Fruit fly (Drosophila melanogaster) whole organism, larva: Measurements from ENCODE around the gene CG43093.
A peak's percentile ranks its signal among the peaks of the same experiment; 100 is the strongest.

Experiments
- noc ChIP-seq: fragments of 200-800 bp; sonication (Bioruptor generic); optimal IDR thresholded peaks from 3 replicates; lab custom pipeline; 2019; ENCODE audit warnings: missing biosample characterization, mild to moderate bottlenecking, missing genetic modification characterization, moderate library complexity

Gene CG43093

DNA sequence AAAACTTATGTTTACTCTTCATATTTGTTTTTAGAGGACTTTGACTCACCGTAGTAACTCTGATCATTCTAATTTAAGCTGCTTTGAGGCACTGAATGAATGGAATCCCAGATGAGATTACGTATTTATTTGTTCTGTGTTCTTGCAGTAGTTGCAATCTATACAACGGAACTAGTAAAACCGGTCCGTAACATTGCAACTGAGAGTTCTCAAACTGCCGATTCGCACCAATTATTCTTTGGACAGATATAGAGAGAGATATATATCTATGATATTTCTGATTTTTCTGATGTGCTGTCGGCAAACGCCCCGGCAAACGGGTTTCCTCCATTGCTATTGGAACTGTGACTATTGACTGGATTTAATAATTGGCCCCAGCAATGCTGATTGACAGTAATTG, 2.5 kb downstream of the CG43093 start, which contains the start of gene CG13841:
TSS of gene CG13841 (minus strand) at position 101 of the 400 bp plus-strand sequence.
- TF ChIP-seq noc (tag; lab: Kevin White, UChicago), result no peak

DNA sequence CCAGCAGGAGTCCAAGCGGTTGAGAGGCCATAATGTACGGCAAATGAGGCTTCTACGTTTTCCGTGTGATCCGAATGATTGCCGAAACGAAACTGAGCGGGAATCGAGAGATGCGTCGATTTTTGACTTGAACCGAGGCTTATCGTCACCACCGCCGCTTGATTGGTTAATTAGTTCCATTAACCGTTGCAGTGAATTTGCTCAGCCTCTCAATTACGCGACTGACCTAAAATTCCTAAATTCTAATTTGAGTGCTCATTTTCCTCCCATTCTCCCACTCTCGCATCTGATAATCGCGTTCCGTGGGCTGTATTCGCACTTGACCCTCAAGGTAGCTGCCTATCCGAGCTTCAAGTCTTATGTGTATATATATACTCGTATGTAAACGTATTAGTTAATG, 4.0 kb downstream of the CG43093 start, which contains the start of gene Nepl15:
TSS of gene Nepl15 (minus strand) at position 101 of the 400 bp plus-strand sequence.
- TF ChIP-seq noc (tag; lab: Kevin White, UChicago), result no peak

DNA sequence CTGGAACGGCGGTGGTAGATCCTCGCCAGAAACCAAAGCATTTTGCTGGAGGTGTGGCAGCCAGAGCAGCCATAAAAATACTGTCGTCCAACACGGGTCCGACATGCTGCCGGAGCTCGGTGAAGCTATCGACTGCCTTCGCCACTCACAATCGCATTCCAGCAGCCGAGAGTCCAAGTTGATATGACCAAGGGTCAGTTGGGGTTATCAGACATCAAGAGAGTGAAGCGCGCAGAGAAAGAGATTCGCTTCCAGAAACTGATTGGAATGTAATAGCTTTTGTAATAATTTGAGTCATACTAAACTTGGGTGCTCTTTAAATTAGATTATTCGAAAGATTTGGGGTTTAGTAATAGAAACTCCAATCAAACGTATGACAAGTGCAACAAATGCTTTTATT, 6.5 kb downstream of the CG43093 start, which contains the start of gene Nepl14:
TSS of gene Nepl14 (minus strand) at position 125 of the 400 bp plus-strand sequence.
- no peak for TF ChIP-seq noc (tag; lab: Kevin White, UChicago)

DNA sequence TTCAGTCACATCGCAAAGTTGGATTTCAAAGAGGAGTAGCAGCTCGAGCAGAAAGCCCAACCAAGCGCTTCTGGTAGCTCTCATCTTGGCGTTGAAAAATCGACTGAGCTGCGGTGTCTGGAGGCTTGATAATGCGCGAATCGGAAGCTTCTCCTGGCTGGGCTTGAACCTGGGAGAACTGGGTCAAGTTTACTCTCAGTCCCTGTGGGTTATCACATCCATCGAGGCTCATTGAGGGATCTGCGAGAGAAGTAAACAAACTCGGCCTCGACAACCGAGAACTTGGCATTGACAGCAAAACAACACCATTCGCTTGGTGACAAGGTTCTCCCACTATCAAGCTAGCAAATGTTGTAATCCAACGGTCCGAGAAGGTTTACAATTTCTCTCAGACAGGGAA, 9.1 kb downstream of the CG43093 start, which contains the start of gene Nepl13:
TSS of gene Nepl13 (minus strand) at position 89 of the 400 bp plus-strand sequence.
- no peak for TF ChIP-seq noc (tag; lab: Kevin White, UChicago)

DNA sequence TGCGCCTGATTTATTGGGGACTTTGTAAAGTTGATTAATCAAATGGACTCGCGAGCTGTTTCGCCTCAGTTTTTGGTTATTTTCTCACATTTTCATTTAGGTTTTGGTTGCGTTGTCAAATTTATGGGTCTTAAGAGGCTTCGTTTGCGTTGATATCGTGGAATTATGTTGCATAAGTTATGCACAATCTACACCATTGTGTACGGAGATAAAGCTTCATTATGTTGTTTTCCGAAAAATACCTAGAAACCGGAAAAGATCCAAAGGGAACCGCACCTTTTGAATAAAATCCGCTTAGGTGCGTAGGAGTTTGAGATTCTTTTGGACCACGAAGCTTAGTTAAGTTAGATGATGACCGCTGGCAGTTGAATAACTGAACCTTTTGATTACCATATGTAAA, 13.0 kb downstream of the CG43093 start:
- TF ChIP-seq noc (tag; lab: Kevin White, UChicago), result no peak

DNA sequence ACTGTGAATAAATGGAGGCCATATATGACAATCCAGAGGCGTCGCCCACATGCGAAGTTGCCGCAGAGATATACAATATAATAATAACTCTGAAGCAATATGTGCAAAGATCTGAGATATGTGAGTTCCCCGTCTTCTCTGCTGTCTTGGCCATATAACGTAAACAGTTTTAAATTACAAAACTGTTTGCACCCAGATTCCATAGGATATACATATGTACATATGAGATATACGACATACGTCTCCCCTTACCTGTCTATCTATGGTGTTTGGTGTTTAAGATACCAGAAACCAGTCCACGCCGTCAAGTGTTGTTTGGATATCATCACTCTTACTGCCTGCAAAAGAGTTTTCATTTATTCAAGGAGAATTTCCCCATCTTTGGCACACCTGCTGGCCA, 13.8 kb downstream of the CG43093 start:
- no peak for TF ChIP-seq noc (tag; lab: Kevin White, UChicago)

DNA sequence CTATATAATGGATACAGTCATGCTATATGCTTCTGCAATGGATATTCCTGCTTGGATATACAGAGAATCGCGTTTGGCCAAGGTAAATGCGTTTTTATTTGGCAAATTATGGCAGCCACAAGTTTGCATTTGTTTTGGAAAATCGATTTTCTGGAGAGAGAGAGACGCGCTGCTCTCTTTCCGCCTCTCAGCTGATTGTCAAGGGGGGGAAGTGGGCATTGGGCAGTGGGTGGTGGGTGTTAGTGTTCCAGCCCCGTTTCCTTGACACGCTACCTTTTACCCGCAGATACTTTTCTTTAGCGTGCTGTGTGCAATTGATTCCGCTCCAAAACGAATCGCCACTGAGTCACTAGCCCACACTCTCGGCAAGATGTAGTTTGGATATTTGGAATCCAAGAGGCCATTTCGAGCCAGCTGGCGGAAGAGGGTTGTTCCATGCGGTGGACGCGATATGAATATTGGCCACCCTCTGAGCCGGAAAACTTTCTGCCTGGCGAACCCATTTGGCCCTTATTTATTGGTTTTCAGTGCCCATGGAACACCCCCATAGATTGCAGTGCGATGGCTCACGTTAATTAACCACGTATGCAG, 14.8 kb downstream of the CG43093 start:
- no peak for TF ChIP-seq noc (tag; lab: Kevin White, UChicago)

DNA sequence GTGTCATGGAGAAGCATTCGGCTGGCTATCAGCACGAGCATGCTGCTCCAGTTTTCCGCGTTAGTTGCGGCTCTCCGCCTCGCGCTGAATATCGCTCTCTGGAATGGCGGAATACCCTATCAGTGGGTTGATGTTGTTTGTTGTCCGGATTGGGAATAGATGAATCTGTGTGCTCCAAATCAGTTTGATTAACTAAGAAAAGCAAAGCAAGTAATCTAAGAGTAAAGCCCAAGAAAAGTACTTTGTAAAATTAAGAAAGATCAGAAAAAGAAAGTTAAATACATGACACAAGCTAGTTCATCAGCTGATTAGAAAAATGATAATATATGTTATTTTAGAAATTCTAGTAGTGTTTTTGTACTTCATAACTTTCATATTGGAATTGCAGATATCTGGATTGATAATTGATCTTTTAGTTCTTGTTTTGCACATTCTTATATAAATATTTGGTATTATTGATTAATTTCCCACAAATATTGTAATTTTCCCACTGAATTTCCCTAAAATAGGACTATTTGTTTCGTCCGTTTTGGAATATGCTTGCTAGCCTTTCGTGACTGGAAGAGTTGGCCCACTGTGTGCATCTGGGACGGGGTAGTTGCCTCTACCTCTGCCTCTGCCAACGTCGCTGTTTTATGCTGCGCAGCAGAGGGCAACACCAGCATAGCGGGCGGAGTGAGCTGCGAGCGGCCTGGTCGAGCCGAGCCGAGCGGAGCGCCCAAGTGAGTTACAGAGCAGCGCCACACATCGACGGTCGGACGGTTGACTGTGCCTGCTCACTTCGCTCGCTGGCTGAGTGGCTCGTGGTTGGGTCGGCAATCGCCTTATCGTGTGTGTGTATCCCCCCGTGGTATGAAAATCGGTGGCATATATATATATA, 16.0 kb downstream of the CG43093 start:
- TF ChIP-seq noc (tag; lab: Kevin White, UChicago), result peak; percentile 49

DNA sequence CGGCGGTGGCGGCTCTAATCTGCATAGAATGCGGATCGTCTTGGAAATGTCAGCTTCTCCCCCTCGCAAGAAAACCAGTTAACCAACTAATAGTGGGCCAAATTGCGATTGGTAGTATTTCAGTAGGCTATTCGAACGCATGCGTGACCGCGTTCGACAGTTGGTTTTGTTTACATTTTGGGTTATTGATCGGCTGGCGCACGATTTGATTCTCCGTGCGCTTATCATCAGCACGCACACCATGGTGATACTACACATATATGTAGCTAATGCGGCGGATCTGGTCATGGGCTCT, 16.6 kb downstream of the CG43093 start:
- no peak for TF ChIP-seq noc (tag; lab: Kevin White, UChicago)

DNA sequence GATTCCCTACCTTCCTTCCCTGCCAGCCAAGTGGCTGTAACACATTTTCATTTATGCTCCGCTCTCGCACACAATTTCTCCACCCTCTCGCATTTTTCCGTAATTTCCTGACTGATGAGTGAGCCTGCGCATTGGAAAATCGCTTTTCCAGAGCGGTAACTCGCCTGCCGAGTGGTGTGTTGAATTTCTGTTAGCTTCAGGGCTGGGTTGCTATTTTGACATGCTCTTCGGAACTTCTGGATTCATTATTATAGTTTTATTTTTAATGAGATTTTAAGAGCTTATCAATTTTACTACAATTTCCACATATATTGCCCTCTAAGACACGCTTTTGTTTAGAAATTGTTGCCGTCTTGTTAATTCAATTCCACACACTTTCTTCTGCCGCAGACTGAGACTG, 17.2 kb downstream of the CG43093 start:
- TF ChIP-seq noc (tag; lab: Kevin White, UChicago), result no peak

DNA sequence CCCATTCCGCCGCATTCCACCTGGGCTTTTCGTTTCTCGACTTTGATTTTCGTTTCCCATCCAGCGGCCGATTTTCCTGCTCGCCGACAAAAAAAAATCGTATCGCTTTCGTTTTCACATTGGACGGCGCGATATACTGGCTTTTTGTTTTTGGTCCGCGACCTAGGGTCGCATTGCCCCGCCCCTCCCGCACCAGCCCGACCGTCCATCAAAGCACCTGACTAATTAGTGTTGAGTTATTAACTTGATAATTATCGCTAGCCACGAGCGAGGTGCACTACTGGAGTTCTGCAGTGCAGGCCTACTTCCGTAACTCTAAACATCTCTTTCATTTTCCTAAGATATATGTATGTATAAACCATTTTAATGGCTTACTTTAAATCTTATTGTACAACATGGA, 18.4 kb downstream of the CG43093 start:
- no peak for TF ChIP-seq noc (tag; lab: Kevin White, UChicago)

DNA sequence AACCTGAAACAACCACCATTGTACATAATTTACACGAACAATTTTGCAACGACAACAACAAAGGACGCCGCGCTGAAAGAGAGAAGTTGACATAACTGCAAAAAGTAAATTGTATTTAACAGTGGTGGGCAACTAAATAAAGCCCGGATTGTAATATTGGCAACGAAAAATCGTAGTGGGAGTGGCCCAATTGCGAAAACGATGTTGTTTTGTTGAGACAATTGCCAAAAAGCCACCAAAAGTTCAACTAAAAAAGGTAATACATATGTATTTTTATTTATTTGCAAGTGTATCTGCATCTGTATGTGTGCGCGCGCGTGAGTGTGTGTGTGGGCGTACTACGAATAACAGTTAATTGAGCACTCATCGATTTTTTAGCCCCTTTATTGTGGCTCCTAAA, 19.0 kb downstream of the CG43093 start:
- TF ChIP-seq noc (tag; lab: Kevin White, UChicago), result no peak

DNA sequence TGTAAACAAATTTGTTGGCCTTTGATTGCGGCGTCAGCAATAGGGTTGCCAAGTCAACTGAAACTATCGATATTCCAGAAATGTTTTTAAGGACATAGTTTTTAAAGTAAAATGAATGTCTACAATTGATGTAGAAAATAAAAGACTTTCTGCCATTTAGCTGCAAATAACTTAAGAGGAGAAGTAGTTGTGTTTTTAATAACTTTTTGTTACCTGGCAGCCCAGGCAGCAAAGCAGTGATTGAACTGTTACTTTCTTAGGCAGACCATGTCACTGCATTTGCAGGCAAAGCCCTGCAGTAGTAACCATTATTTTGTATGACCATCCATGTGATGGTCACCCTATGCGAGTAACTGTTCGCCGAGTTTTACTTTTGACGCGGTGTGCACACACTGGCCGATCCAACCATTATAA, 19.6 kb downstream of the CG43093 start, which contains the start of the genes rumi, CG7029 and Usp12-46:
TSS of gene rumi (minus strand) at position 64 of the 414 bp plus-strand sequence.
TSS of gene CG7029 (plus strand) at position 368 of the 414 bp plus-strand sequence.
TSS of gene Usp12-46 (plus strand) at position 368 of the 414 bp plus-strand sequence.
- TF ChIP-seq noc (tag; lab: Kevin White, UChicago), result peak; percentile 82

DNA sequence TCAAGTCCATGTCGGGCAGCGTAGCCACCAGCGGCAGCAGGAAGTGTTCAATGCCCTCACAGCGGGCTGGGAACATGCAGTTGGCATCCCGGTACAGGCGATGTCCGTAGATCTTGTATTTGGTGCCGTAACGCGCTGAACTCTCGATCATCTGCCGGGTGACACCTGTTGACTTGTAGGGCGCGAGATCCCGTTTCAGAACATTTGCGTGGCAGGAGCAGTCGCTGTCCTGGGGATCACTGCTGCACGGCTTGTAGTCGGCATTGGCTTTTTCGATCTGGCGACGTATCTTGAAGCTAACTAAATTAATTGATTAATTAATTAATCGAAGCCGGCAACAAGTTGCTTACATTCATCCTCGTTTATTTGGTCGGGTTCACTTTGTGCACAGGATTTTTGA, 20.1 kb downstream of the CG43093 start:
- TF ChIP-seq noc (tag; lab: Kevin White, UChicago), result no peak

DNA sequence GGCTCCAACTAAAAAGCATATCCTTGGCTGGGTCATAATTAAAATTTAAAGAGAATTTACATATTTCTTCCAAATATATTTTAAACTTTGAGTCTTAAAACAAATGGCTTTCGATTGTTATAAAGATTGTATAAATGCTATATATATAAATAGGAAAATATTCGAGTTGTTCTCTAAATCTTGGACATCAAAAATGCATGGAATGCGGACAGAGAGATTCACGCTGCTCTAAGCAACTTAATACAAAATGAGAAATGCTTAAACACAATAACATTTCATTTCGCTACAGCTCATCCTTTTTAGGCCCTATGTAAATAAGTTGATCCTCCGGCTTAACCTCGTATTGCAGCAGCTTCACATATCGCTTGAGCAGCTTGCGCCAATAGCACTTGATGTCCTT, 21.2 kb downstream of the CG43093 start, which contains the start of gene CG31139:
TSS of gene CG31139 (minus strand) at position 101 of the 400 bp plus-strand sequence.
- no peak for TF ChIP-seq noc (tag; lab: Kevin White, UChicago)

DNA sequence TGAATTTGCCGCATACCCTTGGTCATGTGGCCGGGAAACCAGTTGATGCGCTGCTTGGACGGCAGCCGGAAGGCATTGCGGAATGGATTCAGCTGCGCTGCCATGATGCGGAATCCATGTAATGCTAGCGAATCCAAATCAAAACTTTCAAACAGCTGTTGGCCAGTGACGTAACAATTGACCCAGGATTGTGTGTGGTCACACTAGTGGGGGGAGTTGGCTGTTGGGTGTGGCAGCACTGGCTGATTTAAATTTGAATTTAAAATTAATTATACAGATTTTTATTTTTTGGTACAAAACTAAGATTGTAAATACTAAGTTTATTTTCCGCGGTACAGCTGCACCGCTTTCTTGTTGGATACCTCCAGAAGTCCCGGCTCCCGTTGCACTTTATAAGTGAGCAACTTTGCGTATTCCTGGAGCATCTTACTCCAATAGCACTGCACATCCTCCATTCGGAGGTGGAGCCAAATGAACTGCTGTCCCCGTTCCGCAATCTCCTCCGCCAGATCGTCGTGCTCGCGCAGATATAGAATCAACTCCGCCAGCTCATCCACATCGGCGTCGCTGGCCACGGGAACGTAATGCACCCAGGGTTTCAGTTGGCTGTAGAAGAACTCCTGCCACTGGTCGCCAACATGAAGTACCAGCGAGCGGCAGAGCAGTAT, 22.6 kb downstream of the CG43093 start, which contains the start of gene CG17141:
TSS of gene CG17141 (minus strand) at position 177 of the 668 bp plus-strand sequence.
- TF ChIP-seq noc (tag; lab: Kevin White, UChicago), result no peak
